Worm (Caenorhabditis elegans) whole organism, L3 larva: Measurements from ENCODE around the gene bath-45.

Source experiments
- aly-2 ChIP-seq: fragments of 150-350 bp; optimal IDR thresholded peaks from 2 replicates; lab custom pipeline; 2014; ENCODE audit warnings: missing biosample characterization, missing genetic modification characterization
- ama-1 ChIP-seq: fragments of 150-350 bp; optimal IDR thresholded peaks from 2 replicates; lab custom pipeline; 2018
- ceh-16 ChIP-seq: sonication (generic microtip); optimal IDR thresholded peaks from 2 replicates; lab custom pipeline; 2017; ENCODE audit warnings: missing biosample characterization, missing genetic modification characterization
- ceh-28 ChIP-seq: fragments of 150-350 bp; optimal IDR thresholded peaks from 2 replicates; lab custom pipeline; 2014; ENCODE audit warnings: missing biosample characterization, missing genetic modification reagents, missing genetic modification characterization
- ceh-82 ChIP-seq: fragments of 150-350 bp; optimal IDR thresholded peaks from 2 replicates; lab custom pipeline; 2014; ENCODE audit warnings: missing biosample characterization, missing genetic modification characterization
- ceh-9 ChIP-seq: sonication (generic microtip); optimal IDR thresholded peaks from 2 replicates; lab custom pipeline; 2018; ENCODE audit warnings: missing biosample characterization, missing genetic modification characterization
- daf-12 ChIP-seq: fragments of 150-350 bp; optimal IDR thresholded peaks from 2 replicates; lab custom pipeline; 2014; ENCODE audit warnings: missing biosample characterization, missing genetic modification reagents, missing genetic modification characterization
- egl-27 ChIP-seq: sonication (generic microtip); optimal IDR thresholded peaks from 4 replicates; lab custom pipeline; 2017; ENCODE audit warnings: missing biosample characterization, missing genetic modification reagents, missing genetic modification characterization
- egl-5 ChIP-seq: fragments of 150-350 bp; optimal IDR thresholded peaks from 2 replicates; lab custom pipeline; 2017; ENCODE audit warnings: missing biosample characterization, missing genetic modification reagents, missing genetic modification characterization, inconsistent platforms
- elt-1 ChIP-seq: fragments of 150-350 bp; optimal IDR thresholded peaks from 2 replicates; lab custom pipeline; 2014; ENCODE audit warnings: missing biosample characterization, missing genetic modification characterization
- elt-2 ChIP-seq: sonication (generic microtip); optimal IDR thresholded peaks from 2 replicates; lab custom pipeline; 2016; ENCODE audit warnings: missing genetic modification reagents, mild to moderate bottlenecking, missing genetic modification characterization, missing compliant biosample characterization
- elt-3 ChIP-seq, 3 experiments: fragments of 150-350 bp in 1 of 3; sonication (generic microtip) in 2 of 3; optimal IDR thresholded peaks; 2 replicates in 2 of 3; 4 replicates in 1 of 3; lab custom pipeline; 2014 to 2017; ENCODE audit warnings: missing biosample characterization in 3 of 3, missing genetic modification characterization in 3 of 3
- eor-1 ChIP-seq, 2 experiments: fragments of 150-350 bp; optimal IDR thresholded peaks; 2 replicates each; lab custom pipeline; 2014 to 2018; ENCODE audit warnings: missing biosample characterization in 2 of 2, missing genetic modification characterization in 2 of 2
- fkh-10 ChIP-seq: sonication (generic microtip); optimal IDR thresholded peaks from 2 replicates; lab custom pipeline; 2017; ENCODE audit warnings: missing biosample characterization, missing genetic modification reagents, missing genetic modification characterization
- fkh-2 ChIP-seq: fragments of 150-350 bp; optimal IDR thresholded peaks from 2 replicates; lab custom pipeline; 2014; ENCODE audit warnings: missing biosample characterization, missing genetic modification reagents, missing genetic modification characterization
- fos-1 ChIP-seq: fragments of 150-350 bp; optimal IDR thresholded peaks from 2 replicates; lab custom pipeline; 2014; ENCODE audit warnings: missing biosample characterization, missing genetic modification characterization
- jun-1 ChIP-seq: fragments of 150-350 bp; optimal IDR thresholded peaks from 2 replicates; lab custom pipeline; 2014; ENCODE audit warnings: missing biosample characterization, missing genetic modification reagents, missing genetic modification characterization
- lin-15B ChIP-seq: fragments of 150-350 bp; optimal IDR thresholded peaks from 2 replicates; lab custom pipeline; 2014; ENCODE audit warnings: missing biosample characterization, missing genetic modification characterization
- lsy-12 ChIP-seq: sonication (generic microtip); optimal IDR thresholded peaks from 2 replicates; lab custom pipeline; 2016; ENCODE audit warnings: mild to moderate bottlenecking, missing genetic modification characterization, missing compliant biosample characterization
- nfya-1 ChIP-seq: sonication (generic microtip); optimal IDR thresholded peaks from 2 replicates; lab custom pipeline; 2017; ENCODE audit warnings: missing genetic modification characterization, mild to moderate bottlenecking, missing compliant biosample characterization, antibody characterized with exemption, moderate library complexity; ENCODE audit not compliant: insufficient read depth
- nhr-11 ChIP-seq: fragments of 150-350 bp; optimal IDR thresholded peaks from 2 replicates; lab custom pipeline; 2014; ENCODE audit warnings: missing biosample characterization, missing genetic modification characterization
- nhr-25 ChIP-seq: sonication (generic microtip); optimal IDR thresholded peaks from 2 replicates; lab custom pipeline; 2017; ENCODE audit warnings: missing biosample characterization, missing genetic modification characterization
- nhr-28 ChIP-seq: fragments of 150-350 bp; optimal IDR thresholded peaks from 2 replicates; lab custom pipeline; 2014; ENCODE audit warnings: missing biosample characterization, missing genetic modification characterization
- nhr-43 ChIP-seq: sonication (generic microtip); optimal IDR thresholded peaks from 2 replicates; lab custom pipeline; 2016; ENCODE audit warnings: mild to moderate bottlenecking, missing genetic modification characterization, missing compliant biosample characterization; ENCODE audit not compliant: poor library complexity, severe bottlenecking
- nhr-67 ChIP-seq: fragments of 150-350 bp; optimal IDR thresholded peaks from 2 replicates; lab custom pipeline; 2014; ENCODE audit warnings: missing biosample characterization, missing genetic modification characterization
- nhr-76 ChIP-seq: fragments of 150-350 bp; sonication (generic microtip); optimal IDR thresholded peaks from 5 replicates; lab custom pipeline; 2014; ENCODE audit warnings: missing biosample characterization, missing genetic modification characterization
- nhr-77 ChIP-seq: fragments of 150-350 bp; optimal IDR thresholded peaks from 2 replicates; lab custom pipeline; 2014; ENCODE audit warnings: missing biosample characterization, missing genetic modification characterization
- pha-4 ChIP-seq: fragments of 150-350 bp; optimal IDR thresholded peaks from 2 replicates; lab custom pipeline; 2014; ENCODE audit warnings: missing biosample characterization, missing genetic modification reagents, missing genetic modification characterization
- pqm-1 ChIP-seq: fragments of 150-350 bp; optimal IDR thresholded peaks from 2 replicates; lab custom pipeline; 2017; ENCODE audit warnings: missing biosample characterization, missing genetic modification characterization, inconsistent platforms
- sea-2 ChIP-seq: fragments of 150-350 bp; sonication (generic microtip); optimal IDR thresholded peaks from 4 replicates; lab custom pipeline; 2014; ENCODE audit warnings: missing biosample characterization, missing genetic modification reagents, missing genetic modification characterization
- snpc-4 ChIP-seq: fragments of 150-350 bp; optimal IDR thresholded peaks from 2 replicates; lab custom pipeline; 2014; ENCODE audit warnings: missing biosample characterization, missing genetic modification characterization
- tbx-2 ChIP-seq: sonication (generic microtip); optimal IDR thresholded peaks from 2 replicates; lab custom pipeline; 2016; ENCODE audit warnings: mild to moderate bottlenecking, missing genetic modification characterization, missing compliant biosample characterization
- unc-39 ChIP-seq: sonication (generic microtip); optimal IDR thresholded peaks from 4 replicates; lab custom pipeline; 2017; ENCODE audit warnings: missing biosample characterization, missing genetic modification characterization
- zag-1 ChIP-seq: fragments of 150-350 bp; optimal IDR thresholded peaks from 2 replicates; lab custom pipeline; 2014; ENCODE audit warnings: missing biosample characterization, missing genetic modification characterization

Gene bath-45

ce11 chrII:13117135-13117534 is 5.7 kb upstream of the bath-45 start, which contains the start of gene gfm-1 (continued):
- peak; percentile 77 for TF ChIP-seq snpc-4 (tag; lab: Kevin White, UChicago)
- no peak for TF ChIP-seq nhr-11 (tag; lab: Kevin White, UChicago)
- TF ChIP-seq tbx-2 (tag; lab: Kevin White, UChicago), result peak; percentile 25
- peak; percentile 13 for TF ChIP-seq elt-2 (tag; lab: Kevin White, UChicago)
- no peak for TF ChIP-seq unc-39 (tag; lab: Kevin White, UChicago)
- TF ChIP-seq ama-1 (lab: Kevin White, UChicago), result no peak
- TF ChIP-seq nfya-1 (tag; lab: Kevin White, UChicago), result peak; percentile 55
- TF ChIP-seq elt-1 (tag; lab: Kevin White, UChicago), result no peak
- TF ChIP-seq egl-27, result no peak
- no peak for TF ChIP-seq elt-3 (tag; optimal IDR thresholded peaks at IDR 0.05; lab: Kevin White, UChicago)
- TF ChIP-seq nhr-28 (tag; lab: Kevin White, UChicago), result no peak
- TF ChIP-seq aly-2, result no peak
- no peak for TF ChIP-seq fkh-10 (GFP tag; lab: Kevin White, UChicago)
- no peak for TF ChIP-seq nhr-76 (tag; lab: Kevin White, UChicago)
- TF ChIP-seq fos-1 (tag; lab: Kevin White, UChicago), result no peak
- TF ChIP-seq ceh-82, result no peak
- no peak for TF ChIP-seq zag-1 (tag; lab: Kevin White, UChicago)

- TF ChIP-seq ama-1 (lab: Kevin White, UChicago) (no peak), lin-15B (tag; lab: Kevin White, UChicago) (no peak), fkh-2 (no peak), ceh-16 (no peak), nhr-67 (tag; lab: Kevin White, UChicago) (no peak), elt-3 (tag; optimal IDR thresholded peaks at IDR 0.05; lab: Kevin White, UChicago) (no peak), elt-1 (tag; lab: Kevin White, UChicago) (no peak), pqm-1 (tag; lab: Kevin White, UChicago) (no peak)
These were observed 6.8 kb downstream of the bath-45 start, which contains the start of gene F29C12.6 for ce11 chrII:13129602-13130001. F29C12.6 (plus strand) TSS chrII:13129902.

- TF ChIP-seq nhr-77, result no peak
- no peak for TF ChIP-seq zag-1 (tag; lab: Kevin White, UChicago)
- no peak for TF ChIP-seq lsy-12 (tag; lab: Kevin White, UChicago)
- no peak for TF ChIP-seq fkh-10 (GFP tag; lab: Kevin White, UChicago)
- TF ChIP-seq tbx-2 (tag; lab: Kevin White, UChicago), result no peak
- TF ChIP-seq ceh-82, result no peak
- no peak for TF ChIP-seq ceh-9
- no peak for TF ChIP-seq nhr-25 (tag; lab: Kevin White, UChicago)
- no peak for TF ChIP-seq eor-1 (tag; optimal IDR thresholded peaks at IDR 0.05; lab: Kevin White, UChicago)
- no peak for TF ChIP-seq unc-39 (tag; lab: Kevin White, UChicago)
- TF ChIP-seq, all 47 proteins: peak for 0
These were observed 7.8 kb downstream of the bath-45 start for ce11 chrII:13130576-13130975.

- TF ChIP-seq nhr-77 (no peak), fkh-2 (no peak), nhr-43 (peak; percentile 28), ama-1 (lab: Kevin White, UChicago) (peak; percentile 51), ceh-16 (no peak)
These were observed 16.8 kb downstream of the bath-45 start for ce11 chrII:13139573-13139972.

- TF ChIP-seq sea-2 (no peak), jun-1 (tag; lab: Kevin White, UChicago) (no peak), fkh-2 (no peak), egl-5 (no peak), daf-12 (tag; lab: Kevin White, UChicago) (no peak), nhr-25 (tag; lab: Kevin White, UChicago) (no peak), pha-4 (tag; lab: Kevin White, UChicago) (no peak), nhr-77 (no peak), nhr-76 (tag; lab: Kevin White, UChicago) (no peak), ceh-28 (tag; lab: Kevin White, UChicago) (no peak), elt-2 (tag; lab: Kevin White, UChicago) (no peak)
These were observed 19.6 kb downstream of the bath-45 start for ce11 chrII:13142372-13142771.
